Fruit fly (Drosophila melanogaster): ENCODE data around the gene CG33509.
A peak's percentile ranks its signal among the peaks of the same experiment; 100 is the strongest.

CG33509 gene

dm6 chr2L:21104326-21104725 is 18.0 kb upstream of the CG33509 start, which contains the start of the genes CG46307 and Nhe2 (continued):
- peak; percentile 35 for TF ChIP-seq CG1603 (tag; optimal IDR thresholded peaks at IDR 0.05)
- 0 out of 2 replicates have a peak, but pooled peaks have one; percentile 16 for TF ChIP-seq slbo (GFP tag; IDR thresholded peaks at IDR 0.05)
- no peak for TF ChIP-seq CG14965 (GFP tag; optimal IDR thresholded peaks at IDR 0.05; ENCODE audit: borderline replicate concordance)
- TF ChIP-seq stc (GFP tag; IDR thresholded peaks at IDR 0.05): no peak
- TF ChIP-seq shn (GFP tag; optimal IDR thresholded peaks at IDR 0.05): no peak
- TF ChIP-seq CG4424 (GFP tag; optimal IDR thresholded peaks at IDR 0.05): peak; percentile 6
- no peak for TF ChIP-seq wek (GFP tag; optimal IDR thresholded peaks at IDR 0.05)
- TF ChIP-seq CG7928 (GFP tag; optimal IDR thresholded peaks at IDR 0.05): peak; percentile 83
- no peak for TF ChIP-seq NC2β (GFP tag; optimal IDR thresholded peaks at IDR 0.05)
- TF ChIP-seq br (optimal IDR thresholded peaks at IDR 0.05): no peak
- TF ChIP-seq Max (GFP tag; optimal IDR thresholded peaks at IDR 0.05): no peak
- no peak for TF ChIP-seq CG34376 (GFP tag; optimal IDR thresholded peaks at IDR 0.05)
- TF ChIP-seq nerfin-2 (GFP tag; IDR thresholded peaks at IDR 0.05; ENCODE audit: partially characterized antibody): no peak
- TF ChIP-seq stwl (tag; optimal IDR thresholded peaks at IDR 0.05): peak; percentile 62
- no peak for TF ChIP-seq CG7556 (GFP tag; optimal IDR thresholded peaks at IDR 0.05)
- no peak for TF ChIP-seq HLH3B (GFP tag; IDR thresholded peaks at IDR 0.05)
- TF ChIP-seq CG2712 (tag; optimal IDR thresholded peaks at IDR 0.05): peak; percentile 15
- no peak for TF ChIP-seq CG34224 (GFP tag; IDR thresholded peaks at IDR 0.05; ENCODE audit: partially characterized antibody)
- no peak for TF ChIP-seq pho (GFP tag; optimal IDR thresholded peaks at IDR 0.05)
- TF ChIP-seq row (GFP tag; IDR thresholded peaks at IDR 0.05): peak; percentile 55
- TF ChIP-seq unc-4 (GFP tag; IDR thresholded peaks at IDR 0.05; ENCODE audit: partially characterized antibody): no peak
- TF ChIP-seq ranshi (GFP tag; IDR thresholded peaks at IDR 0.05): no peak
- 0 out of 3 replicates have a peak, but pooled peaks have one; percentile 17 for TF ChIP-seq CG7963 (GFP tag; IDR thresholded peaks at IDR 0.05; ENCODE audit: partially characterized antibody)
- TF ChIP-seq CG13624 (GFP tag; optimal IDR thresholded peaks at IDR 0.05): no peak
- no peak for TF ChIP-seq CG5245 (GFP tag; optimal IDR thresholded peaks at IDR 0.05)
- TF ChIP-seq CG15696 (tag; optimal IDR thresholded peaks at IDR 0.05): no peak
- no peak for TF ChIP-seq h (optimal IDR thresholded peaks at IDR 0.05)
- no peak for TF ChIP-seq BtbVII (GFP tag; optimal IDR thresholded peaks at IDR 0.05)
- no peak for TF ChIP-seq CG14860 (GFP tag; IDR thresholded peaks at IDR 0.05; ENCODE audit: partially characterized antibody)
- TF ChIP-seq cato (GFP tag; optimal IDR thresholded peaks at IDR 0.05; ENCODE audit: borderline replicate concordance): no peak
- TF ChIP-seq CG8290 (GFP tag; optimal IDR thresholded peaks at IDR 0.05): no peak
- TF ChIP-seq CG8290 (tag; optimal IDR thresholded peaks at IDR 0.05): peak in 1 of 2 experiments; percentile 31
- no peak for TF ChIP-seq D19A (tag; optimal IDR thresholded peaks at IDR 0.05)
- TF ChIP-seq Sry-δ (GFP tag; optimal IDR thresholded peaks at IDR 0.05): peak; percentile 38
- TF ChIP-seq CG12659 (GFP tag; optimal IDR thresholded peaks at IDR 0.05): peak; percentile 22
- TF ChIP-seq Lhr (GFP tag; optimal IDR thresholded peaks at IDR 0.05): peak; percentile 57
- no peak for TF ChIP-seq CG16779 (GFP tag; IDR thresholded peaks at IDR 0.05)
- TF ChIP-seq CG42726 (GFP tag; IDR thresholded peaks at IDR 0.05; ENCODE audit: partially characterized antibody): no peak
- TF ChIP-seq CG11560 (tag; IDR thresholded peaks at IDR 0.05): no peak
- no peak for TF ChIP-seq mld (GFP tag; IDR thresholded peaks at IDR 0.05; ENCODE audit: partially characterized antibody)
- peak; percentile 35 for TF ChIP-seq CG14710 (tag; optimal IDR thresholded peaks at IDR 0.05)
- TF ChIP-seq Xbp1 (GFP tag; optimal IDR thresholded peaks at IDR 0.05): peak; percentile 4
- peak; percentile 17 for TF ChIP-seq Deaf1 (tag; optimal IDR thresholded peaks at IDR 0.05)
- peak; percentile 76 for TF ChIP-seq Med (GFP tag)
- peak; percentile 36 for TF ChIP-seq gfzf (GFP tag; optimal IDR thresholded peaks at IDR 0.05)
- TF ChIP-seq CG10979 (tag; optimal IDR thresholded peaks at IDR 0.05): no peak
- no peak for TF ChIP-seq CG6254 (GFP tag; optimal IDR thresholded peaks at IDR 0.05)
- TF ChIP-seq CG9727 (GFP tag; optimal IDR thresholded peaks at IDR 0.05): no peak
- no peak for TF ChIP-seq hb (GFP tag; IDR thresholded peaks at IDR 0.05; ENCODE audit: partially characterized antibody)
- no peak for TF ChIP-seq tup (GFP tag; optimal IDR thresholded peaks at IDR 0.05)
- no peak for TF ChIP-seq btn (GFP tag; optimal IDR thresholded peaks at IDR 0.05)
